Fruit fly (Drosophila melanogaster): ENCODE results near the gene tara.

The tara gene

DNA sequence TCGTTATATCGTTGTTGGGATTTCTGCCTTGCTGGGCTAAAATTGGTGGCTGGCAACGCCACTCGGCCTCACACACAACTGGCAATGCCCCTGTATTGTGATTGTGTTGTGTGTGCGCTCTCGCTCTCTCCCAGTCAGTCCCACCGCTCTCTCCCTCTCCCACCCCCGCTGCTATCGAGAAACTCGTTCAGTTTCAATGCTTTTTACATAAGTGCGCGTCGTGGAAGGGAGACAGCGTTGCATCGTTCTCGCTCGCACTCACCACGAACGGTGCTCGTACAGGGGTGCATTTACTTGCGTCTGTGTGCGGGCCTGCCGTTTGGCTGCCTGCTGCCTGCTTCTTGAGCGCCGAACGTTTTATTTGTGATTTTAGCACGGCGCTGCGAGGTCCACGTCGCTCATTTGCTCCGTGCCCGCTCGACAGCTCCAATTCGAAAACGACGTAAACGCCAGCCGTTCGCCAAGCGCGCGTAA is 17.0 kb downstream of the tara start (continued):
- TF ChIP-seq CG3281 (GFP tag; optimal IDR thresholded peaks at IDR 0.05) (peak; percentile 36), Abd-B (GFP tag; optimal IDR thresholded peaks at IDR 0.05) (peak; percentile 41), Elba2 (GFP tag; optimal IDR thresholded peaks at IDR 0.05) (no peak), mirr (GFP tag; optimal IDR thresholded peaks at IDR 0.05) (peak; percentile 91), CG12219 (GFP tag; optimal IDR thresholded peaks at IDR 0.05) (no peak), disco-r (GFP tag; optimal IDR thresholded peaks at IDR 0.05) (no peak), grau (tag; optimal IDR thresholded peaks at IDR 0.05) (peak; percentile 34), CG31365 (tag; optimal IDR thresholded peaks at IDR 0.05) (peak; percentile 65), her (GFP tag; optimal IDR thresholded peaks at IDR 0.05) (peak; percentile 67), CG1832 (GFP tag; optimal IDR thresholded peaks at IDR 0.05) (peak; percentile 100), CG10565 (GFP tag; optimal IDR thresholded peaks at IDR 0.05) (no peak), wek (GFP tag; optimal IDR thresholded peaks at IDR 0.05) (peak; percentile 10), Hr51 (GFP tag; optimal IDR thresholded peaks at IDR 0.05) (peak; percentile 48 to 60), sug (tag; optimal IDR thresholded peaks at IDR 0.05) (peak; percentile 86), CG5180 (GFP tag; optimal IDR thresholded peaks at IDR 0.05) (peak; percentile 95), HLHmδ (GFP tag; optimal IDR thresholded peaks at IDR 0.05) (peak; percentile 55), Fer1 (GFP tag; optimal IDR thresholded peaks at IDR 0.05) (peak; percentile 81), CG11560 (tag; IDR thresholded peaks at IDR 0.05) (no peak), vnd (GFP tag; IDR thresholded peaks at IDR 0.05; ENCODE audit: partially characterized antibody) (no peak), fd64A (GFP tag; optimal IDR thresholded peaks at IDR 0.05) (peak; percentile 33)

DNA sequence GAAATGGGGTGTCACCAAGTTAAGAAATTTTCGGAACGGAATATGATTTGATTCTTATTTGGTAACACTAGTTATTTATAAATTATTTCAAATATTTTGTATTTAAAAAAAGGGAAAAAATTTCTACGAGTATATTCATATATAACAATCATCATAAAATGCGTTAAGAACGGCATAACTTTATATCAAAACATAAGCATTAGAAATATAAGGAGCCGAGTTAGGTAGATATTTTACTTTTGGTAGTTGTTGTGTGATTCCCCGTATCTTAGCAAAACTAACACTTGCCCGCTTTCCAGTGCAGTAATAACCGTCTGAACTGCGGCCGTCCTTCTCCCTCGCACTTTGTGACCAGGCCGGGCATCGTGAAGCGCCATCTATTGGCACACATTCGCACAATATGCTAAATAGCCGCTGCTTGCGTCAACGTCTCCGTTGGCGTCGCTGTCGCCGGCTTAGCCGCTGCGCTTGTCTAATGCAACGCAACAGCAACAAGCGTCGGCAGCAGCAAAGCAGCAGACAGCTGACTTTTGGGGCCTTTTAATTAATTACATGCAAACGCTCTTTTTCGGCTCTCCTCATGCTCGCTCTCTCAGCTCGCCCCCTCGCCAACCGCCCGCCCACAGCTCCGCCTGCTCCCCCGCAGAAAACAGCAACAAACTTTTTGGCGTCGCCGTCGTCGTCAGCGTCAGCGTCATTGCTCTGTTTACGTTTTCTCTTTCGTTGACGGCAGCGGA is 19.0 kb downstream of the tara start:
- no peak for TF ChIP-seq mld (GFP tag; IDR thresholded peaks at IDR 0.05; ENCODE audit: partially characterized antibody)
- TF ChIP-seq CG7963 (GFP tag; IDR thresholded peaks at IDR 0.05; ENCODE audit: partially characterized antibody): 0 out of 3 replicates have a peak, but pooled peaks have one; percentile 15
- TF ChIP-seq CG11398 (GFP tag; optimal IDR thresholded peaks at IDR 0.05): no peak
- TF ChIP-seq Side (GFP tag; optimal IDR thresholded peaks at IDR 0.05): no peak
- peak; percentile 66 for TF ChIP-seq Aef1 (GFP tag; IDR thresholded peaks at IDR 0.05)
- peak; percentile 63 for TF ChIP-seq abd-A (tag; optimal IDR thresholded peaks at IDR 0.05)
- peak; percentile 57 to 62 for TF ChIP-seq Trl (optimal IDR thresholded peaks at IDR 0.05)
- TF ChIP-seq Trl (GFP tag; optimal IDR thresholded peaks at IDR 0.05): no peak
- TF ChIP-seq Hey (tag; optimal IDR thresholded peaks at IDR 0.05): no peak
- TF ChIP-seq Dll (GFP tag; IDR thresholded peaks at IDR 0.05; ENCODE audit: partially characterized antibody): 0 out of 4 replicates have a peak, but pooled peaks have one; percentile 10
- peak; percentile 2 for TF ChIP-seq phol (tag; optimal IDR thresholded peaks at IDR 0.05)
- TF ChIP-seq CG8359 (GFP tag; optimal IDR thresholded peaks at IDR 0.05; ENCODE audit: borderline replicate concordance): no peak
- TF ChIP-seq chm (GFP tag; IDR thresholded peaks at IDR 0.05): peak; percentile 14; the same call in 1 of the 2 replicates
- TF ChIP-seq Ssrp (tag; optimal IDR thresholded peaks at IDR 0.05): peak; percentile 26
- TF ChIP-seq gsb-n (tag; optimal IDR thresholded peaks at IDR 0.05): no peak
- no peak for TF ChIP-seq wek (GFP tag; optimal IDR thresholded peaks at IDR 0.05)
- peak; percentile 70; the same call in 1 of the 3 replicates for TF ChIP-seq CG34422 (GFP tag; IDR thresholded peaks at IDR 0.05)
- no peak for TF ChIP-seq her (GFP tag; optimal IDR thresholded peaks at IDR 0.05)
- no peak for TF ChIP-seq CG13123 (GFP tag; optimal IDR thresholded peaks at IDR 0.05)
- peak; percentile 97 for TF ChIP-seq crol (GFP tag; IDR thresholded peaks at IDR 0.05)
- TF ChIP-seq cg (GFP tag; optimal IDR thresholded peaks at IDR 0.05): peak; percentile 15
- TF ChIP-seq CG9727 (GFP tag; optimal IDR thresholded peaks at IDR 0.05): peak; percentile 4
- TF ChIP-seq fd102C (GFP tag; optimal IDR thresholded peaks at IDR 0.05): no peak
- TF ChIP-seq CG12299 (tag; optimal IDR thresholded peaks at IDR 0.05): no peak
- peak; percentile 21 for TF ChIP-seq CG18262 (tag; optimal IDR thresholded peaks at IDR 0.05)
- peak; percentile 28 for TF ChIP-seq CG5180 (GFP tag; optimal IDR thresholded peaks at IDR 0.05)
- peak; percentile 91 for TF ChIP-seq CTCF (GFP tag; optimal IDR thresholded peaks at IDR 0.05)
- TF ChIP-seq Gsc (GFP tag; IDR thresholded peaks at IDR 0.05): no peak
- TF ChIP-seq CG11247 (GFP tag; IDR thresholded peaks at IDR 0.05): 0 out of 2 replicates have a peak, but pooled peaks have one; percentile 17
- TF ChIP-seq CG8281 (tag; optimal IDR thresholded peaks at IDR 0.05): no peak
- TF ChIP-seq Lpt (GFP tag; optimal IDR thresholded peaks at IDR 0.05): no peak
